Fruit fly (Drosophila melanogaster) whole organism, embryonic: Measurements from ENCODE around the gene CG12118.

Source experiments
- Ada2b ChIP-seq: fragments of 200-800 bp; sonication (Bioruptor generic); IDR thresholded peaks from 2 replicates; pipeline ENCODE4 v1.3.6; 2022; ENCODE audit warnings: missing biosample characterization, missing genetic modification characterization
- Antp ChIP-seq: fragments of 200-800 bp; sonication (Bioruptor generic); optimal IDR thresholded peaks from 3 replicates; lab custom pipeline; 2016; ENCODE audit warnings: missing biosample characterization, missing genetic modification characterization
- Atf-2 ChIP-seq: fragments of 200-800 bp; sonication (Bioruptor generic); optimal IDR thresholded peaks from 2 replicates; lab custom pipeline; 2016; ENCODE audit warnings: missing biosample characterization, missing genetic modification characterization
- CG10321 ChIP-seq: fragments of 200-800 bp; sonication (Bioruptor generic); IDR thresholded peaks from 2 replicates; pipeline ENCODE4 v1.3.6; 2022; ENCODE audit warnings: missing biosample characterization, missing genetic modification characterization
- CG11696 ChIP-seq: fragments of 200-800 bp; sonication (Bioruptor generic); IDR thresholded peaks from 2 replicates; pipeline ENCODE4 v1.3.6; 2022; ENCODE audit warnings: missing biosample characterization, missing genetic modification characterization
- CG12071 ChIP-seq: fragments of 200-800 bp; sonication (Bioruptor generic); optimal IDR thresholded peaks from 3 replicates; lab custom pipeline; 2018; ENCODE audit warnings: missing biosample characterization, mild to moderate bottlenecking, missing genetic modification characterization
- CG12219 ChIP-seq: fragments of 200-800 bp; sonication (Bioruptor generic); optimal IDR thresholded peaks from 3 replicates; lab custom pipeline; 2018; ENCODE audit warnings: missing biosample characterization, mild to moderate bottlenecking, missing genetic modification characterization
- CG12744 ChIP-seq: fragments of 200-800 bp; sonication (Bioruptor generic); optimal IDR thresholded peaks from 2 replicates; lab custom pipeline; 2016; ENCODE audit warnings: missing biosample characterization, missing genetic modification characterization
- CG12942 ChIP-seq: fragments of 200-800 bp; sonication (Bioruptor generic); optimal IDR thresholded peaks from 3 replicates; lab custom pipeline; 2016; ENCODE audit warnings: missing biosample characterization, missing genetic modification characterization
- CG15479 ChIP-seq: fragments of 200-800 bp; sonication (Bioruptor generic); optimal IDR thresholded peaks from 3 replicates; lab custom pipeline; 2019; ENCODE audit warnings: missing biosample characterization, mild to moderate bottlenecking, missing genetic modification characterization, moderate library complexity
- CG2202 ChIP-seq: fragments of 200-800 bp; sonication (Bioruptor generic); optimal IDR thresholded peaks from 2 replicates; lab custom pipeline; 2018; ENCODE audit warnings: missing biosample characterization, mild to moderate bottlenecking, missing genetic modification characterization
- CG31388 ChIP-seq: fragments of 200-800 bp; sonication (Bioruptor generic); optimal IDR thresholded peaks from 2 replicates; lab custom pipeline; 2016; ENCODE audit warnings: missing biosample characterization, missing genetic modification characterization
- CG32767 ChIP-seq: fragments of 200-800 bp; sonication (Bioruptor generic); IDR thresholded peaks from 2 replicates; pipeline ENCODE4 v1.3.6; 2022; ENCODE audit warnings: missing biosample characterization, missing genetic modification characterization
- CG34422 ChIP-seq: fragments of 200-800 bp; sonication (Bioruptor generic); IDR thresholded peaks from 3 replicates; pipeline ENCODE4 v1.3.6; 2022; ENCODE audit warnings: missing biosample characterization, missing genetic modification characterization
- CG4707 ChIP-seq: fragments of 200-800 bp; sonication (Bioruptor generic); optimal IDR thresholded peaks from 2 replicates; lab custom pipeline; 2018; ENCODE audit warnings: missing biosample characterization, mild to moderate bottlenecking, missing genetic modification characterization, moderate library complexity
- CG5245 ChIP-seq: fragments of 200-800 bp; sonication (Bioruptor generic); optimal IDR thresholded peaks from 3 replicates; lab custom pipeline; 2016; ENCODE audit warnings: missing biosample characterization, missing genetic modification characterization
- CG7928 ChIP-seq: fragments of 200-800 bp; sonication (Bioruptor generic); optimal IDR thresholded peaks from 2 replicates; lab custom pipeline; 2017; ENCODE audit warnings: missing biosample characterization, mild to moderate bottlenecking, missing genetic modification characterization
- D ChIP-seq, 2 experiments: fragments of 200-800 bp in 1 of 2; fragments of >200 bp in 1 of 2; sonication (Bioruptor generic) in 1 of 2; optimal IDR thresholded peaks; 2 replicates in 1 of 2; 3 replicates in 1 of 2; lab custom pipeline; 2017; ENCODE audit warnings: mild to moderate bottlenecking in 1 of 2, missing biosample characterization in 1 of 2, missing genetic modification characterization in 1 of 2, missing genetic modification reagents in 1 of 2
- Dad ChIP-seq: fragments of 200-800 bp; sonication (Bioruptor generic); optimal IDR thresholded peaks from 3 replicates; lab custom pipeline; 2016; ENCODE audit warnings: missing biosample characterization, missing genetic modification characterization
- Doc2 ChIP-seq: fragments of 200-800 bp; sonication (Bioruptor generic); IDR thresholded peaks from 2 replicates; pipeline ENCODE4 v1.3.6; 2022; ENCODE audit warnings: missing biosample characterization, missing genetic modification characterization
- Dref ChIP-seq: fragments of 200-800 bp; sonication (Bioruptor generic); IDR thresholded peaks from 2 replicates; pipeline ENCODE4 v1.3.6; 2022; ENCODE audit warnings: missing biosample characterization, missing genetic modification characterization
- E2f1 ChIP-seq: fragments of 200-800 bp; sonication (Bioruptor generic); IDR thresholded peaks from 2 replicates; pipeline ENCODE4 v1.3.6; 2022; ENCODE audit warnings: missing biosample characterization, missing genetic modification characterization
- Fer1 ChIP-seq: fragments of 200-800 bp; sonication (Bioruptor generic); optimal IDR thresholded peaks from 2 replicates; lab custom pipeline; 2017; ENCODE audit warnings: missing biosample characterization, mild to moderate bottlenecking, missing genetic modification characterization
- Fer3 ChIP-seq: fragments of 200-800 bp; sonication (Bioruptor generic); optimal IDR thresholded peaks from 2 replicates; lab custom pipeline; 2018; ENCODE audit warnings: missing biosample characterization, mild to moderate bottlenecking, missing genetic modification characterization, moderate library complexity
- H15 ChIP-seq: fragments of 200-800 bp; sonication (Bioruptor generic); IDR thresholded peaks from 3 replicates; pipeline ENCODE4 v1.3.6; 2022; ENCODE audit warnings: missing biosample characterization, missing genetic modification characterization
- Lhr ChIP-seq: fragments of 200-800 bp; sonication (Bioruptor generic); optimal IDR thresholded peaks from 3 replicates; lab custom pipeline; 2017; ENCODE audit warnings: mild to moderate bottlenecking, missing biosample characterization, missing genetic modification reagents, missing genetic modification characterization
- NC2α ChIP-seq: fragments of 200-800 bp; sonication (Bioruptor generic); optimal IDR thresholded peaks from 2 replicates; lab custom pipeline; 2016; ENCODE audit warnings: missing biosample characterization, missing genetic modification characterization
- Oaz ChIP-seq: fragments of 200-800 bp; sonication (Bioruptor generic); IDR thresholded peaks from 2 replicates; pipeline ENCODE4 v1.3.6; 2022; ENCODE audit warnings: missing biosample characterization, missing genetic modification characterization
- Six4 ChIP-seq: fragments of 200-800 bp; sonication (Bioruptor generic); optimal IDR thresholded peaks from 2 replicates; lab custom pipeline; 2016; ENCODE audit warnings: missing biosample characterization, missing genetic modification characterization
- abd-A ChIP-seq: fragments of 200-800 bp; sonication (Bioruptor generic); optimal IDR thresholded peaks from 3 replicates; lab custom pipeline; 2019; ENCODE audit warnings: missing biosample characterization, mild to moderate bottlenecking, missing genetic modification characterization, moderate library complexity
- amos ChIP-seq: fragments of 200-800 bp; sonication (Bioruptor generic); IDR thresholded peaks from 2 replicates; pipeline ENCODE4 v1.3.6; 2022; ENCODE audit warnings: missing biosample characterization, missing genetic modification characterization; ENCODE audit not compliant: partially characterized antibody
- bsh ChIP-seq, 2 experiments: fragments of 200-800 bp; sonication (Bioruptor generic); optimal IDR thresholded peaks; 2 replicates each; lab custom pipeline; 2017 to 2018; ENCODE audit warnings: mild to moderate bottlenecking in 2 of 2, missing biosample characterization in 2 of 2, missing genetic modification characterization in 2 of 2, moderate library complexity in 1 of 2
- chinmo ChIP-seq: fragments of 200-800 bp; sonication (Bioruptor generic); IDR thresholded peaks from 4 replicates; pipeline ENCODE4 v1.3.6; 2022; ENCODE audit warnings: missing biosample characterization, missing genetic modification characterization; ENCODE audit not compliant: partially characterized antibody
- da ChIP-seq: fragments of 200-800 bp; sonication (Bioruptor generic); optimal IDR thresholded peaks from 2 replicates; lab custom pipeline; 2016; ENCODE audit warnings: missing biosample characterization, missing genetic modification characterization
- dimm ChIP-seq: fragments of 200-800 bp; sonication (Bioruptor generic); IDR thresholded peaks from 2 replicates; pipeline ENCODE4 v1.3.6; 2022; ENCODE audit warnings: missing biosample characterization, missing genetic modification characterization
- dysf ChIP-seq: fragments of 200-800 bp; sonication (Bioruptor generic); IDR thresholded peaks from 3 replicates; pipeline ENCODE4 v1.3.6; 2022; ENCODE audit warnings: missing biosample characterization, missing genetic modification characterization
- exex ChIP-seq: fragments of 200-800 bp; sonication (Bioruptor generic); optimal IDR thresholded peaks from 4 replicates; lab custom pipeline; 2018; ENCODE audit warnings: missing biosample characterization, mild to moderate bottlenecking, missing genetic modification characterization, moderate library complexity
- gce ChIP-seq: fragments of 200-800 bp; sonication (Bioruptor generic); IDR thresholded peaks from 3 replicates; pipeline ENCODE4 v1.3.6; 2022; ENCODE audit warnings: missing biosample characterization, missing genetic modification characterization
- gem ChIP-seq: fragments of 200-800 bp; sonication (Bioruptor generic); optimal IDR thresholded peaks from 2 replicates; lab custom pipeline; 2019; ENCODE audit warnings: missing biosample characterization, mild to moderate bottlenecking, missing genetic modification characterization, moderate library complexity
- hbn ChIP-seq: fragments of 200-800 bp; sonication (Bioruptor generic); IDR thresholded peaks from 2 replicates; pipeline ENCODE4 v1.3.6; 2022; ENCODE audit warnings: missing biosample characterization, missing genetic modification characterization; ENCODE audit not compliant: partially characterized antibody
- kni ChIP-seq: fragments of 200-800 bp; sonication (Bioruptor generic); optimal IDR thresholded peaks from 3 replicates; lab custom pipeline; 2017; ENCODE audit warnings: mild to moderate bottlenecking, missing biosample characterization, missing genetic modification reagents, missing genetic modification characterization
- lov ChIP-seq, 2 experiments: fragments of 200-800 bp in 1 of 2; fragments of >200 bp in 1 of 2; sonication (Bioruptor generic) in 1 of 2; IDR thresholded peaks in 1 of 2; optimal IDR thresholded peaks in 1 of 2; 2 replicates in 1 of 2; 3 replicates in 1 of 2; pipeline versions ENCODE4 v1.3.6 to Lab custom; 2017 to 2022; ENCODE audit warnings: missing biosample characterization in 1 of 2, missing genetic modification characterization in 1 of 2
- nmo ChIP-seq: fragments of 200-800 bp; sonication (Bioruptor generic); optimal IDR thresholded peaks from 2 replicates; lab custom pipeline; 2018; ENCODE audit warnings: missing biosample characterization, mild to moderate bottlenecking, missing genetic modification characterization, moderate library complexity
- nom ChIP-seq: fragments of 200-800 bp; sonication (Bioruptor generic); optimal IDR thresholded peaks from 2 replicates; lab custom pipeline; 2017; ENCODE audit warnings: missing biosample characterization, missing genetic modification characterization, mild to moderate bottlenecking, moderate library complexity, missing genetic modification reagents
- phol ChIP-seq: fragments of 200-800 bp; sonication (Bioruptor generic); optimal IDR thresholded peaks from 3 replicates; lab custom pipeline; 2018; ENCODE audit warnings: missing biosample characterization, mild to moderate bottlenecking, missing genetic modification characterization, moderate library complexity
- sens ChIP-seq: fragments of 200-800 bp; sonication (Bioruptor generic); peaks from one replicate; lab custom pipeline; 2016; ENCODE audit warnings: missing biosample characterization, missing genetic modification characterization
- tin ChIP-seq: fragments of 200-800 bp; sonication (Bioruptor generic); optimal IDR thresholded peaks from 3 replicates; lab custom pipeline; 2016; ENCODE audit warnings: missing biosample characterization, missing genetic modification characterization
- trem ChIP-seq: fragments of 200-800 bp; optimal IDR thresholded peaks from 3 replicates; lab custom pipeline; 2019; ENCODE audit warnings: missing biosample characterization, mild to moderate bottlenecking, missing genetic modification characterization, moderate library complexity
- yki ChIP-seq: fragments of >200 bp; optimal IDR thresholded peaks from 3 replicates; lab custom pipeline; 2018

Gene CG12118

dm6 chrX:9155715-9156387 lies 40.4 kb downstream of the CG12118 start:
- TF ChIP-seq trem (tag; lab: Kevin White, UChicago) (no peak), CG34422 (peak; percentile 68; the same call in 2 of the 3 replicates), amos (0 out of 2 replicates have a peak, but pooled peaks have one; percentile 15), NC2α (GFP tag; lab: Kevin White, UChicago) (no peak), Atf-2 (GFP tag; lab: Kevin White, UChicago) (no peak), CG4707 (GFP tag; lab: Kevin White, UChicago) (no peak), kni (GFP tag; lab: Kevin White, UChicago) (no peak), phol (tag; lab: Kevin White, UChicago) (peak; percentile 71), dimm (GFP tag; lab: Robert Waterston, UW) (no peak), yki (lab: Kevin White, UChicago) (no peak), CG10321 (GFP tag; lab: Robert Waterston, UW) (peak; percentile 94), CG15479 (GFP tag; lab: Kevin White, UChicago) (peak; percentile 46), CG12744 (GFP tag; lab: Kevin White, UChicago) (no peak), Dad (no peak), CG5245 (GFP tag; lab: Kevin White, UChicago) (no peak), nmo (GFP tag; lab: Kevin White, UChicago) (no peak), dysf (GFP tag; lab: Robert Waterston, UW) (no peak), CG12942 (GFP tag; lab: Kevin White, UChicago) (no peak), Six4 (GFP tag; lab: Kevin White, UChicago) (no peak), lov (optimal IDR thresholded peaks at IDR 0.05; lab: Kevin White, UChicago) (no peak), lov (GFP tag; IDR thresholded peaks at IDR 0.05; lab: Robert Waterston, UW) (no peak), tin (GFP tag; lab: Kevin White, UChicago) (no peak), Lhr (GFP tag; lab: Kevin White, UChicago) (no peak), hbn (GFP tag; lab: Robert Waterston, UW) (no peak), CG12219 (GFP tag; lab: Kevin White, UChicago) (no peak), Dref (no peak), Fer1 (GFP tag; lab: Kevin White, UChicago) (no peak), Fer3 (tag; lab: Kevin White, UChicago) (no peak), da (GFP tag; lab: Kevin White, UChicago) (no peak), Doc2 (no peak), bsh (GFP tag; optimal IDR thresholded peaks at IDR 0.05; lab: Kevin White, UChicago) (peak in 1 of 2 experiments; percentile 30), abd-A (peak; percentile 88), Oaz (GFP tag; lab: Robert Waterston, UW) (no peak), exex (peak; percentile 5), D (optimal IDR thresholded peaks at IDR 0.05; lab: Kevin White, UChicago) (no peak), D (GFP tag; optimal IDR thresholded peaks at IDR 0.05; lab: Kevin White, UChicago) (peak; percentile 4), Antp (no peak), chinmo (peak; percentile 86; the same call in 3 of the 4 replicates), H15 (GFP tag; lab: Robert Waterston, UW) (no peak), E2f1 (GFP tag; lab: Robert Waterston, UW) (peak; percentile 31; the same call in 1 of the 2 replicates), CG2202 (tag; lab: Kevin White, UChicago) (no peak), CG7928 (GFP tag; lab: Kevin White, UChicago) (no peak), Ada2b (GFP tag; lab: Robert Waterston, UW) (no peak), sens (GFP tag; lab: Kevin White, UChicago) (peak; percentile 48), gem (no peak), CG31388 (GFP tag; lab: Kevin White, UChicago) (no peak), nom (GFP tag; lab: Kevin White, UChicago) (peak; percentile 49), CG12071 (GFP tag; lab: Kevin White, UChicago) (no peak), CG32767 (GFP tag; lab: Robert Waterston, UW) (peak; percentile 89), gce (GFP tag; lab: Robert Waterston, UW) (no peak), CG11696 (GFP tag; lab: Robert Waterston, UW) (no peak)
